Fruit fly (Drosophila melanogaster): ENCODE measurements around the gene CG33127.

Gene CG33127

DNA sequence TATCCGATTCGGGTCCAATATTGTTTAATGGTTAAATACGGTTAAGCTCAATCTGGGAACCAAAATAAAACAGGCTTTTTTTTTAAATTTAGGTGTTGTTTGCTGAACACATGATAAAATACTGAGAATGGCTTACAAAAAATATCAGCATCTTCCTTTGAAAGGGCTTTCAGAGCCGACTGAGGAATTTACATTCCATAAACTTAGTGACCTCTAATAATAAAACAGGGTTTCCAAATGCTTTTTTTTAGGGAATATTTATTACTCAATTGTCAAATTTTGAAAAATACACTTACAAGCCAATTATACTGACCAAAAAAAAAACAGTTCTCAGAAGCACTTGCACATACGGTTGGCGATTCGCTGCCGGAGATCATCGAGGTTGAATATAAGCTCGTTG lies 7.8 kb downstream of the CG33127 start, which contains the start of gene CG43755:
CG43755 (minus strand) TSS at position 101 of the 400 bp plus-strand sequence.
- TF ChIP-seq CG11617 (GFP tag; optimal IDR thresholded peaks at IDR 0.05) (no peak), cnc (optimal IDR thresholded peaks at IDR 0.05) (no peak), CG1620 (GFP tag; optimal IDR thresholded peaks at IDR 0.05) (no peak), bab1 (GFP tag; optimal IDR thresholded peaks at IDR 0.05) (no peak), CG14711 (tag; optimal IDR thresholded peaks at IDR 0.05) (no peak), CG12768 (GFP tag; optimal IDR thresholded peaks at IDR 0.05) (no peak), Mnt (GFP tag; optimal IDR thresholded peaks at IDR 0.05) (no peak), ovo (GFP tag; optimal IDR thresholded peaks at IDR 0.05) (no peak), CG7045 (GFP tag; optimal IDR thresholded peaks at IDR 0.05) (no peak), CG7101 (tag; optimal IDR thresholded peaks at IDR 0.05) (no peak), kay (GFP tag; ENCODE audit: borderline replicate concordance) (no peak), cic (GFP tag; optimal IDR thresholded peaks at IDR 0.05) (no peak), CG5204 (GFP tag; optimal IDR thresholded peaks at IDR 0.05) (no peak), toe (GFP tag; optimal IDR thresholded peaks at IDR 0.05) (no peak), CG33017 (tag; optimal IDR thresholded peaks at IDR 0.05) (no peak), Clk (GFP tag; optimal IDR thresholded peaks at IDR 0.05) (no peak), Crg-1 (GFP tag; optimal IDR thresholded peaks at IDR 0.05) (no peak)

DNA sequence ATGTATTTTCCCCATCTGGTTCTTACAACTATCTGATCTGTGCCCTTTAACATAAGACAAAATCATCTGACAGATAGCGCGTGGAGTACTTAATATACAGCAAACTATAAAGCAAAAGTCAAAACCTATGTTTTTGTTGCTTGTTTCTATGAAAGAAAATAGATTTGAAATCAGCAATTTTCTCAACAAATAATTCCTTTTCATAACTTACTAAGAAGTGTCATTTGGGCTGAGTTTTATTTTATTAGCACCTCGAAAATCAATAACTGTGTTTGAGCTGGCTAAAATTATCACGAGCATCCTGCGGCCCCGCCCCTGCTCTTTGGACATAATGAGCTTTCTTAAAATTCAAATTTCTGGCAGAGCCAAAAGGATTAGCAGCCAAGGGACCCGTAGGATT lies 10.3 kb downstream of the CG33127 start, which contains the start of gene CG31921:
CG31921 (minus strand) TSS at position 101 of the 400 bp plus-strand sequence.
- no peak for TF ChIP-seq CG33017 (tag; optimal IDR thresholded peaks at IDR 0.05)
- no peak for TF ChIP-seq CG7045 (GFP tag; optimal IDR thresholded peaks at IDR 0.05)
- no peak for TF ChIP-seq Mnt (GFP tag; optimal IDR thresholded peaks at IDR 0.05)
- no peak for TF ChIP-seq CG14711 (tag; optimal IDR thresholded peaks at IDR 0.05)
- no peak for TF ChIP-seq Hr96 (GFP tag; optimal IDR thresholded peaks at IDR 0.05)
- no peak for TF ChIP-seq Clk (GFP tag; optimal IDR thresholded peaks at IDR 0.05)
- TF ChIP-seq toe (GFP tag; optimal IDR thresholded peaks at IDR 0.05) = no peak

DNA sequence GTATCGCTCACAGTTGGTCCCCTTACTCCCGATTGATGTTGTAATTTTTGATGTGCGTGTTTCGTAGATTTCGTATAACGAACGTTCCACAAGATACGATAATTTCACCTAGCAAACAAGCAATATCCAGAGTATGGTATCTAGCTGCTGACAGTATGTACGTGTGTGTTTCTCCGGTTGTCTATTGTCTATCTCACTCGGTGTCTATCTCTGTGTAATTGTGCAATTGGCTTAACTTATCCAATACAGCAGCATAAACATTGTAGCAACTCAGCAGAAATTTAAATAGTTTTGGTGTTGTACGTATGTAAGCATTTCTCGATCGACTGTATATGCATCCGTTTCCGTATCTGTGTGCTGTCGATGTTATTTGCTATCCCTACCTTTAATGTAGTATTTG lies 24.9 kb downstream of the CG33127 start:
- TF ChIP-seq CG11617 (GFP tag; optimal IDR thresholded peaks at IDR 0.05) (no peak), Crg-1 (GFP tag; optimal IDR thresholded peaks at IDR 0.05) (no peak), Mnt (GFP tag; optimal IDR thresholded peaks at IDR 0.05) (no peak), CG5204 (GFP tag; optimal IDR thresholded peaks at IDR 0.05) (no peak), Clk (GFP tag; optimal IDR thresholded peaks at IDR 0.05) (no peak)

dm6 chr2L:347604-348003 lies 25.7 kb downstream of the CG33127 start:
- TF ChIP-seq CG11617 (GFP tag; optimal IDR thresholded peaks at IDR 0.05) (no peak), bab1 (GFP tag; optimal IDR thresholded peaks at IDR 0.05) (no peak), kay (GFP tag; ENCODE audit: borderline replicate concordance) (peak; percentile 50)

DNA sequence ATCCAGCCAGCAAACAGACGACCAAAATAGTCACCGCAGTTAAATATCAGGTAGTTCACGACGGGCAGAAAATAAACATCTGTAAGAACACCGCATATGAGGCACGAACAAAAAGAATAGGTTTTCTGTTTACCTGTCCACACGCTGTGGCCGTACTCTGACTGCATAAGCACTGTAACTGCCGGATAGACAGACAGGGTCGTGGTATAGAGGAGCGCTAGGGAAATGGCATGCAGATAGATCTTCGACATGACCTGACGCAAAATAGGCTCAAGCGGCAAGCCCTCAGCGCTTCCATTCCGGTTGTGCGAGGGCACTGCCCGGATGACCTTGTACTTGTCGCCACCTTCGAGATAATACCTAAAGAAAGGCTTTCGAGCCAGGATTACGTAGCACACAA lies 34.3 kb downstream of the CG33127 start:
- no peak for TF ChIP-seq CG33017 (tag; optimal IDR thresholded peaks at IDR 0.05)
- TF ChIP-seq toe (GFP tag; optimal IDR thresholded peaks at IDR 0.05) = no peak
- TF ChIP-seq Hr96 (GFP tag; optimal IDR thresholded peaks at IDR 0.05) = no peak
- TF ChIP-seq CG14711 (tag; optimal IDR thresholded peaks at IDR 0.05) = no peak
- no peak for TF ChIP-seq Mnt (GFP tag; optimal IDR thresholded peaks at IDR 0.05)
- TF ChIP-seq cnc (optimal IDR thresholded peaks at IDR 0.05) = no peak
- TF ChIP-seq Crg-1 (GFP tag; optimal IDR thresholded peaks at IDR 0.05) = no peak
- no peak for TF ChIP-seq pad (GFP tag; optimal IDR thresholded peaks at IDR 0.05)
- no peak for TF ChIP-seq CG7045 (GFP tag; optimal IDR thresholded peaks at IDR 0.05)
- no peak for TF ChIP-seq tj (GFP tag; optimal IDR thresholded peaks at IDR 0.05)
- TF ChIP-seq CG5204 (GFP tag; optimal IDR thresholded peaks at IDR 0.05) = no peak
- no peak for TF ChIP-seq Clk (GFP tag; optimal IDR thresholded peaks at IDR 0.05)
- no peak for TF ChIP-seq kay (GFP tag; ENCODE audit: borderline replicate concordance)
- no peak for TF ChIP-seq CG11617 (GFP tag; optimal IDR thresholded peaks at IDR 0.05)
- no peak for TF ChIP-seq CG1620 (GFP tag; optimal IDR thresholded peaks at IDR 0.05)
- TF ChIP-seq CG12768 (GFP tag; optimal IDR thresholded peaks at IDR 0.05) = no peak
- no peak for TF ChIP-seq bab1 (GFP tag; optimal IDR thresholded peaks at IDR 0.05)
- TF ChIP-seq CG7101 (tag; optimal IDR thresholded peaks at IDR 0.05) = no peak
- no peak for TF ChIP-seq ovo (GFP tag; optimal IDR thresholded peaks at IDR 0.05)

dm6 chr2L:357556-358130 lies 35.7 kb downstream of the CG33127 start, which contains the start of gene Ent1:
Gene Ent1, minus strand, starts transcription at chr2L:357874.
- TF ChIP-seq CG5204 (GFP tag; optimal IDR thresholded peaks at IDR 0.05) (no peak), toe (GFP tag; optimal IDR thresholded peaks at IDR 0.05) (no peak), CG1620 (GFP tag; optimal IDR thresholded peaks at IDR 0.05) (no peak), CG7101 (tag; optimal IDR thresholded peaks at IDR 0.05) (no peak), Clk (GFP tag; optimal IDR thresholded peaks at IDR 0.05) (no peak), tj (GFP tag; optimal IDR thresholded peaks at IDR 0.05) (no peak), Hr96 (GFP tag; optimal IDR thresholded peaks at IDR 0.05) (no peak), Mnt (GFP tag; optimal IDR thresholded peaks at IDR 0.05) (peak; percentile 14), CG14711 (tag; optimal IDR thresholded peaks at IDR 0.05) (no peak), pad (GFP tag; optimal IDR thresholded peaks at IDR 0.05) (no peak), bab1 (GFP tag; optimal IDR thresholded peaks at IDR 0.05) (peak; percentile 62), kay (GFP tag; ENCODE audit: borderline replicate concordance) (peak; percentile 8), cic (GFP tag; optimal IDR thresholded peaks at IDR 0.05) (no peak)

- TF ChIP-seq CG7045 (GFP tag; optimal IDR thresholded peaks at IDR 0.05) (no peak), cic (GFP tag; optimal IDR thresholded peaks at IDR 0.05) (no peak), kay (GFP tag; ENCODE audit: borderline replicate concordance) (no peak), CG33017 (tag; optimal IDR thresholded peaks at IDR 0.05) (no peak), CG14711 (tag; optimal IDR thresholded peaks at IDR 0.05) (no peak), CG1620 (GFP tag; optimal IDR thresholded peaks at IDR 0.05) (no peak), Hr96 (GFP tag; optimal IDR thresholded peaks at IDR 0.05) (no peak), Crg-1 (GFP tag; optimal IDR thresholded peaks at IDR 0.05) (no peak), tj (GFP tag; optimal IDR thresholded peaks at IDR 0.05) (no peak), CG11617 (GFP tag; optimal IDR thresholded peaks at IDR 0.05) (no peak), cnc (optimal IDR thresholded peaks at IDR 0.05) (no peak), CG12768 (GFP tag; optimal IDR thresholded peaks at IDR 0.05) (no peak), Mnt (GFP tag; optimal IDR thresholded peaks at IDR 0.05) (no peak)
Observed at dm6 chr2L:366876-367275, 45.0 kb downstream of the CG33127 start.
